Worm (Caenorhabditis elegans): ENCODE results near the gene F21D5.4.
A peak's percentile ranks its signal among the peaks of the same experiment; 100 is the strongest.

F21D5.4 gene

DNA sequence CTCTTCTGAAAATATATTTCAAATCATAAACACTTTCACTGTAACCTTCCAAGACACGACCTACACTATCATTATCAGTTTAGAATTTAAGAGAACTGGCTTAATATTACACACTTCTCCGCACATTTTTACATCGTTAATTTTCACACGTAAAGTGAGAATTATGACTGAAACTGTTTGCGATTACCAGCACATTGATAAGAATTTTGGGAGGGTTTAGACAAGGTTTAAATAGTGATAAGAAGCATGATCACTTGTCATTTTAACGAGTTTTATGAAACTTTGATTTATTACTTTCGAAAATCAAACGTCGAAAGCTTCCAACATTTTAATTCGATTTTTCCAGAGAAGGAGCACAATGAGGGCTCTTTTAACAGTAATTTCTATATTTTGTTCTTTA lies 7.4 kb upstream of the F21D5.4 start, which contains the start of gene F21D5.3:
F21D5.3 (plus strand) TSS at position 347 of the 400 bp plus-strand sequence.
- TF ChIP-seq fos-1 (tag; optimal IDR thresholded peaks at IDR 0.05), result peak; percentile 94
- no peak for TF ChIP-seq egl-27 (tag; optimal IDR thresholded peaks at IDR 0.05)
- peak; percentile 41 for TF ChIP-seq crh-2 (tag; optimal IDR thresholded peaks at IDR 0.05)
- peak; percentile 42 for TF ChIP-seq sma-9 (GFP tag; optimal IDR thresholded peaks at IDR 0.05)
- no peak for TF ChIP-seq sma-9 (tag; optimal IDR thresholded peaks at IDR 0.05)
- no peak for TF ChIP-seq mdl-1 (tag; optimal IDR thresholded peaks at IDR 0.05)
- no peak for TF ChIP-seq ztf-11 (tag; optimal IDR thresholded peaks at IDR 0.05)
- TF ChIP-seq gmeb-1 (tag; optimal IDR thresholded peaks at IDR 0.05), result peak; percentile 16

DNA sequence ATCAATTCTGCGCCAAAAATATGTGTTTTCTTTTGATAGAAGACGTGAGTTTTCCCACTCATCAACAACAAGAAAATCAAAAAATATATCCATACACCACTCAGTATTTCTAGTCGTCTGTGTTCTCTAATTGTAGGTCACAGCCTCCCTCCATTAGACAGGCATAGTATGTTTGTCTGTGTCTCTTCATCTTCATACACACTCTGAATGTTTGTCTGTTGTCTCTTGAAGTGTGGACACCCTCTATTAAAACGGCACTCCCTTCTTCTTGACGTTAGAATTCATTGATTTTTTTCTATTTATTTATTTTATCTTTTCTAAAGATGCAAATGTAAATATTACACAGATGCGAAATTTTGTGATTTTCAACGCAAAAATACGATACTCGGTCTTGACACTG lies 533 bp upstream of the F21D5.4 start:
- TF ChIP-seq lsy-2 (tag; optimal IDR thresholded peaks at IDR 0.05) (peak in 1 of 2 experiments; percentile 17), nhr-6 (tag; optimal IDR thresholded peaks at IDR 0.05) (no peak), Y55F3AM.14 (GFP tag; optimal IDR thresholded peaks at IDR 0.05) (no peak), C34F6.9 (tag; optimal IDR thresholded peaks at IDR 0.05) (peak; percentile 62)

DNA sequence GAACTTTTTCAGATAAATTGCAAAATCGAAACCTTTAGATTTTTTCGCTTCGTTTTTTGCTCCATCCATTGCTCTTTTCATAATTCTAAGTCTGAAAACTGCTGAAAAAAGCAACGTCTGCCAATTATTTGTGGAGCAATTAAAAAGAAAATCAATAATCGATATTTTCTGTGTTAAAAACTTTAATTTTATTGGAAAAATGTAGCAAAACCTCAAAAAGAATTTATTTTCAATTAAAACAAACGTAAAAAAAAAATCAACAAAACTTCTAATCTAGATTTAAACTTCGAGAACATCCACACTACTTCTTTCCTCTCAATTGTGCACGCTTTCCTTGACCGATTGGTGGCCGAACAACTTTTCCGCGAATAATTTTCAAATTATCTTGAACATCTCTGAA lies 1.4 kb downstream of the F21D5.4 start, which contains the start of gene F21D5.5:
F21D5.5 (minus strand) TSS at position 101 of the 400 bp plus-strand sequence.
- TF ChIP-seq unc-62 (GFP tag; optimal IDR thresholded peaks at IDR 0.05), result no peak
- no peak for TF ChIP-seq gmeb-1 (tag; optimal IDR thresholded peaks at IDR 0.05)
- no peak for TF ChIP-seq mab-5 (tag; optimal IDR thresholded peaks at IDR 0.05)
- no peak for TF ChIP-seq mbf-1 (tag; optimal IDR thresholded peaks at IDR 0.05)
- TF ChIP-seq sem-4 (tag; optimal IDR thresholded peaks at IDR 0.05), result no peak
- no peak for TF ChIP-seq C34F6.9 (tag; optimal IDR thresholded peaks at IDR 0.05)
- no peak for TF ChIP-seq nhr-237 (tag; optimal IDR thresholded peaks at IDR 0.05)
- TF ChIP-seq mdl-1 (tag; optimal IDR thresholded peaks at IDR 0.05), result no peak
- TF ChIP-seq ztf-11 (tag; optimal IDR thresholded peaks at IDR 0.05), result no peak
- TF ChIP-seq fos-1 (tag; optimal IDR thresholded peaks at IDR 0.05), result no peak
- TF ChIP-seq peb-1 (tag; optimal IDR thresholded peaks at IDR 0.05), result no peak
- no peak for TF ChIP-seq lin-13 (GFP tag; optimal IDR thresholded peaks at IDR 0.05)
- TF ChIP-seq unc-55 (GFP tag; optimal IDR thresholded peaks at IDR 0.05), result no peak
- TF ChIP-seq aly-2 (tag; optimal IDR thresholded peaks at IDR 0.05), result no peak
- TF ChIP-seq ceh-82 (tag; optimal IDR thresholded peaks at IDR 0.05), result no peak
- no peak for TF ChIP-seq sma-3 (GFP tag; optimal IDR thresholded peaks at IDR 0.05)
- TF ChIP-seq F13H6.1 (tag; optimal IDR thresholded peaks at IDR 0.05), result no peak
- no peak for TF ChIP-seq egl-27 (tag; optimal IDR thresholded peaks at IDR 0.05)
- no peak for TF ChIP-seq elt-1 (tag; optimal IDR thresholded peaks at IDR 0.05)
- TF ChIP-seq nhr-77 (tag; optimal IDR thresholded peaks at IDR 0.05), result no peak

DNA sequence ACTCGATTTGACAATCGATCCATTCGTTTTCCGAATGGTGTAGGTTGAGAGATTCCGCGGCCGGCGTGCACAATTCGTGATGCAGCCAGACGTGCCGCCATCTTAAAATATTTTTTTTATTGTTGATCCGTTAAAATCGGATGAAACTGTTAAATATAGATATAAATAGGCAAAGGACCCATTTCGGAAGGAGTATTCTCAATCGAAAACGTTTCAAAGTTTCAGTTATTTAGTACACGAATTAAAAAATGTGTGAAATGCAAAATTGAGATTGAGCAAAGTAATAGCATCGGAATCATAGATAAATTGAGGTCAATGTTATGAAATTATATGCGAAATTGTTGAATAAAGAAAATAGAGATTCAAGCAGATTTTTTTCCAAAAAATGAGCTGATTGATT lies 2.0 kb downstream of the F21D5.4 start, which contains the start of gene mrps-33:
mrps-33 (minus strand) TSS at position 101 of the 400 bp plus-strand sequence.
- TF ChIP-seq egl-27 (tag; optimal IDR thresholded peaks at IDR 0.05) (no peak), nhr-11 (tag; optimal IDR thresholded peaks at IDR 0.05) (no peak), ceh-82 (tag; optimal IDR thresholded peaks at IDR 0.05) (no peak), lin-39 (tag; optimal IDR thresholded peaks at IDR 0.05) (no peak), blmp-1 (tag; optimal IDR thresholded peaks at IDR 0.05; ENCODE audit: insufficient read depth) (no peak), C34F6.9 (tag; optimal IDR thresholded peaks at IDR 0.05) (no peak), unc-55 (GFP tag; optimal IDR thresholded peaks at IDR 0.05) (no peak), mbf-1 (tag; optimal IDR thresholded peaks at IDR 0.05) (no peak), elt-3 (tag; optimal IDR thresholded peaks at IDR 0.05) (no peak), dmd-4 (tag; optimal IDR thresholded peaks at IDR 0.05) (no peak), mab-5 (tag; optimal IDR thresholded peaks at IDR 0.05) (no peak), sma-9 (GFP tag; optimal IDR thresholded peaks at IDR 0.05) (no peak), sma-9 (tag; optimal IDR thresholded peaks at IDR 0.05) (no peak), mdl-1 (tag; optimal IDR thresholded peaks at IDR 0.05) (no peak), nhr-129 (tag; optimal IDR thresholded peaks at IDR 0.05) (no peak), R02D3.7 (tag; optimal IDR thresholded peaks at IDR 0.05) (no peak)

ce11 chrIV:8740952-8741438 lies 3.1 kb downstream of the F21D5.4 start, which contains the start of gene F21D5.6:
F21D5.6 (minus strand) TSS chrIV:8741388.
- TF ChIP-seq nhr-6 (tag; optimal IDR thresholded peaks at IDR 0.05) (no peak), blmp-1 (tag; optimal IDR thresholded peaks at IDR 0.05; ENCODE audit: insufficient read depth) (no peak), nhr-77 (tag; optimal IDR thresholded peaks at IDR 0.05) (no peak), ceh-16 (tag; optimal IDR thresholded peaks at IDR 0.05) (no peak), gmeb-1 (tag; optimal IDR thresholded peaks at IDR 0.05) (no peak), egl-27 (tag; optimal IDR thresholded peaks at IDR 0.05) (no peak), elt-1 (tag; optimal IDR thresholded peaks at IDR 0.05) (no peak), lin-39 (tag; optimal IDR thresholded peaks at IDR 0.05) (no peak), crh-2 (tag; optimal IDR thresholded peaks at IDR 0.05) (no peak), sma-3 (GFP tag; optimal IDR thresholded peaks at IDR 0.05) (no peak), nhr-23 (tag; optimal IDR thresholded peaks at IDR 0.05) (no peak), ztf-11 (tag; optimal IDR thresholded peaks at IDR 0.05) (no peak), F13H6.1 (tag; optimal IDR thresholded peaks at IDR 0.05) (no peak)

All from whole organism, L2 larva.